Worm (Caenorhabditis elegans): Measurements from ENCODE around the gene C17B7.14.

The C17B7.14 gene

ce11 chrV:3275033-3275432 lies 45.3 kb downstream of the C17B7.14 start, which contains the start of gene T28A11.3:
Gene T28A11.3, plus strand, starts transcription at chrV:3275333.
- TF ChIP-seq ZK546.5 (tag; optimal IDR thresholded peaks at IDR 0.05), result no peak
- TF ChIP-seq lsy-2 (tag; optimal IDR thresholded peaks at IDR 0.05), result no peak
- no peak for TF ChIP-seq gmeb-1 (tag; optimal IDR thresholded peaks at IDR 0.05)
- TF ChIP-seq zag-1 (tag; optimal IDR thresholded peaks at IDR 0.05), result no peak
- no peak for TF ChIP-seq unc-62 (GFP tag; optimal IDR thresholded peaks at IDR 0.05)
- no peak for TF ChIP-seq crh-2 (tag; optimal IDR thresholded peaks at IDR 0.05)
- TF ChIP-seq ztf-11 (tag; optimal IDR thresholded peaks at IDR 0.05), result no peak
- no peak for TF ChIP-seq sma-9 (GFP tag; optimal IDR thresholded peaks at IDR 0.05)
- no peak for TF ChIP-seq sma-9 (tag; optimal IDR thresholded peaks at IDR 0.05)
- no peak for TF ChIP-seq nhr-129 (tag; optimal IDR thresholded peaks at IDR 0.05)
- TF ChIP-seq mab-5 (tag; optimal IDR thresholded peaks at IDR 0.05), result no peak
- no peak for TF ChIP-seq nhr-23 (tag; optimal IDR thresholded peaks at IDR 0.05)
- no peak for TF ChIP-seq lin-39 (tag; optimal IDR thresholded peaks at IDR 0.05)
- TF ChIP-seq ama-1 (optimal IDR thresholded peaks at IDR 0.05), result no peak

ce11 chrV:3273577-3274100 lies 46.7 kb downstream of the C17B7.14 start, which contains the start of gene T28A11.4:
Gene T28A11.4, plus strand, starts transcription at chrV:3274050.
- TF ChIP-seq nhr-21 (tag; optimal IDR thresholded peaks at IDR 0.05), result no peak
- no peak for TF ChIP-seq peb-1 (tag; optimal IDR thresholded peaks at IDR 0.05)
- TF ChIP-seq lin-11 (tag; optimal IDR thresholded peaks at IDR 0.05), result no peak
- no peak for TF ChIP-seq ztf-11 (tag; optimal IDR thresholded peaks at IDR 0.05)
- TF ChIP-seq ztf-1 (GFP tag; conservative IDR thresholded peaks at IDR 0.05), result no peak
- no peak for TF ChIP-seq sem-4 (tag; optimal IDR thresholded peaks at IDR 0.05)
- no peak for TF ChIP-seq elt-3 (tag; optimal IDR thresholded peaks at IDR 0.05)
- TF ChIP-seq R02D3.7 (tag; optimal IDR thresholded peaks at IDR 0.05), result no peak
- TF ChIP-seq aly-2 (tag; optimal IDR thresholded peaks at IDR 0.05), result no peak
- no peak for TF ChIP-seq unc-39 (tag; optimal IDR thresholded peaks at IDR 0.05)
- TF ChIP-seq gmeb-1 (tag; optimal IDR thresholded peaks at IDR 0.05), result no peak
- TF ChIP-seq ztf-4 (tag; optimal IDR thresholded peaks at IDR 0.05), result no peak
- no peak for TF ChIP-seq unc-62 (GFP tag; optimal IDR thresholded peaks at IDR 0.05)
- TF ChIP-seq mbf-1 (tag; optimal IDR thresholded peaks at IDR 0.05), result no peak
- no peak for TF ChIP-seq nhr-237 (tag; optimal IDR thresholded peaks at IDR 0.05)

- TF ChIP-seq ztf-1 (GFP tag; conservative IDR thresholded peaks at IDR 0.05) (no peak), egl-27 (tag; optimal IDR thresholded peaks at IDR 0.05) (no peak), lsy-2 (tag; optimal IDR thresholded peaks at IDR 0.05) (no peak), lin-11 (tag; optimal IDR thresholded peaks at IDR 0.05) (no peak), ceh-82 (tag; optimal IDR thresholded peaks at IDR 0.05) (no peak), ZK546.5 (tag; optimal IDR thresholded peaks at IDR 0.05) (no peak), sem-4 (tag; optimal IDR thresholded peaks at IDR 0.05) (no peak), ama-1 (optimal IDR thresholded peaks at IDR 0.05) (no peak), gmeb-1 (tag; optimal IDR thresholded peaks at IDR 0.05) (no peak), lin-39 (tag; optimal IDR thresholded peaks at IDR 0.05) (no peak), alr-1 (tag; optimal IDR thresholded peaks at IDR 0.05) (no peak), elt-1 (tag; optimal IDR thresholded peaks at IDR 0.05) (no peak), peb-1 (tag; optimal IDR thresholded peaks at IDR 0.05) (no peak)
Measured at ce11 chrV:3273156-3273555, 47.2 kb downstream of the C17B7.14 start, which contains the start of gene T28A11.20. Gene T28A11.20, minus strand, starts transcription at chrV:3273256.
